Fruit fly (Drosophila melanogaster) whole organism, prepupa: ENCODE measurements around the gene beat-Vb.

ENCODE experiments used
- Blimp-1 ChIP-seq: fragments of 200-800 bp; sonication (Bioruptor generic); optimal IDR thresholded peaks from 3 replicates; lab custom pipeline; 2017; ENCODE audit warnings: missing biosample characterization, missing genetic modification characterization, mild to moderate bottlenecking, moderate library complexity, missing genetic modification reagents
- CG10631 ChIP-seq: fragments of 200-800 bp; sonication (Bioruptor generic); optimal IDR thresholded peaks from 2 replicates; lab custom pipeline; 2016; ENCODE audit warnings: missing biosample characterization, missing genetic modification characterization
- CG10669 ChIP-seq: fragments of 200-800 bp; sonication (Bioruptor generic); optimal IDR thresholded peaks from 3 replicates; lab custom pipeline; 2018; ENCODE audit warnings: missing biosample characterization, mild to moderate bottlenecking, missing genetic modification characterization, moderate library complexity
- CG11294 ChIP-seq: fragments of 200-800 bp; sonication (Bioruptor generic); IDR thresholded peaks from 2 replicates; pipeline ENCODE4 v1.3.6; 2022; ENCODE audit warnings: missing biosample characterization, missing genetic modification characterization
- CG11762 ChIP-seq: fragments of 200-800 bp; sonication (Bioruptor generic); optimal IDR thresholded peaks from 3 replicates; lab custom pipeline; 2016; ENCODE audit warnings: missing biosample characterization, missing genetic modification characterization; ENCODE audit not compliant: insufficient read depth
- CG11902 ChIP-seq: fragments of 200-800 bp; sonication (Bioruptor generic); optimal IDR thresholded peaks from 3 replicates; lab custom pipeline; 2016; ENCODE audit warnings: missing biosample characterization, missing genetic modification characterization
- CG15336 ChIP-seq: fragments of 200-800 bp; sonication (Bioruptor generic); IDR thresholded peaks from 2 replicates; pipeline ENCODE4 v1.3.6; 2022; ENCODE audit warnings: missing biosample characterization, missing genetic modification characterization
- CG1621 ChIP-seq: fragments of 200-800 bp; sonication (Bioruptor generic); optimal IDR thresholded peaks from 3 replicates; lab custom pipeline; 2018; ENCODE audit warnings: missing biosample characterization, mild to moderate bottlenecking, missing genetic modification characterization
- CG16779 ChIP-seq: fragments of 200-800 bp; sonication (Bioruptor generic); optimal IDR thresholded peaks from 3 replicates; lab custom pipeline; 2017; ENCODE audit warnings: missing biosample characterization, mild to moderate bottlenecking, missing genetic modification characterization
- CG3032 ChIP-seq: fragments of 200-800 bp; optimal IDR thresholded peaks from 2 replicates; lab custom pipeline; 2019; ENCODE audit warnings: missing biosample characterization, mild to moderate bottlenecking, missing genetic modification characterization, moderate library complexity
- CG31627 ChIP-seq: fragments of 200-800 bp; sonication (Bioruptor generic); optimal IDR thresholded peaks from 3 replicates; lab custom pipeline; 2016; ENCODE audit warnings: missing biosample characterization, missing genetic modification characterization
- CG4318 ChIP-seq: fragments of 200-800 bp; sonication (Bioruptor generic); optimal IDR thresholded peaks from 3 replicates; lab custom pipeline; 2017; ENCODE audit warnings: missing biosample characterization, mild to moderate bottlenecking, missing genetic modification characterization
- CG6276 ChIP-seq: fragments of 200-800 bp; sonication (Bioruptor generic); optimal IDR thresholded peaks from 2 replicates; lab custom pipeline; 2017; ENCODE audit warnings: missing biosample characterization, mild to moderate bottlenecking, missing genetic modification characterization
- CG6792 ChIP-seq: fragments of 200-800 bp; sonication (Bioruptor generic); optimal IDR thresholded peaks from 3 replicates; lab custom pipeline; 2016; ENCODE audit warnings: missing biosample characterization, missing genetic modification characterization
- CG6808 ChIP-seq: fragments of 200-800 bp; sonication (Bioruptor generic); optimal IDR thresholded peaks from 3 replicates; lab custom pipeline; 2017; ENCODE audit warnings: missing biosample characterization, missing genetic modification characterization, mild to moderate bottlenecking, moderate library complexity, missing genetic modification reagents
- CG6854 ChIP-seq: fragments of 200-800 bp; sonication (Bioruptor generic); optimal IDR thresholded peaks from 2 replicates; lab custom pipeline; 2017; ENCODE audit warnings: missing biosample characterization, mild to moderate bottlenecking, missing genetic modification characterization
- CG7368 ChIP-seq: fragments of 200-800 bp; sonication (Bioruptor generic); optimal IDR thresholded peaks from 3 replicates; lab custom pipeline; 2016; ENCODE audit warnings: missing biosample characterization, missing genetic modification characterization
- CG8319 ChIP-seq: fragments of 200-800 bp; sonication (Bioruptor generic); optimal IDR thresholded peaks from 3 replicates; lab custom pipeline; 2016; ENCODE audit warnings: missing biosample characterization, missing genetic modification characterization
- CG8632 ChIP-seq: fragments of 200-800 bp; sonication (Bioruptor generic); optimal IDR thresholded peaks from 3 replicates; lab custom pipeline; 2016; ENCODE audit warnings: missing biosample characterization, missing genetic modification characterization
- CG9139 ChIP-seq: fragments of 200-800 bp; sonication (Bioruptor generic); optimal IDR thresholded peaks from 3 replicates; lab custom pipeline; 2017; ENCODE audit warnings: missing biosample characterization, mild to moderate bottlenecking, missing genetic modification characterization
- Eip75B ChIP-seq: fragments of 200-800 bp; sonication (Bioruptor generic); optimal IDR thresholded peaks from 3 replicates; lab custom pipeline; 2016; ENCODE audit warnings: missing biosample characterization, missing genetic modification characterization
- Eip78C ChIP-seq: fragments of 200-800 bp; sonication (Bioruptor generic); peaks from one replicate; lab custom pipeline; 2016; ENCODE audit warnings: missing biosample characterization, missing genetic modification characterization
- Ets21C ChIP-seq: fragments of 200-800 bp; sonication (Bioruptor generic); optimal IDR thresholded peaks from 3 replicates; lab custom pipeline; 2016; ENCODE audit warnings: missing biosample characterization, missing genetic modification characterization
- Ets96B ChIP-seq: fragments of 200-800 bp; optimal IDR thresholded peaks from 2 replicates; lab custom pipeline; 2019; ENCODE audit warnings: missing biosample characterization, mild to moderate bottlenecking, missing genetic modification characterization, moderate library complexity
- Gug ChIP-seq: fragments of 200-800 bp; sonication (Bioruptor generic); IDR thresholded peaks from 2 replicates; pipeline ENCODE4 v1.3.6; 2022; ENCODE audit warnings: missing biosample characterization, missing genetic modification characterization
- Hr38 ChIP-seq: sonication (Bioruptor generic); optimal IDR thresholded peaks from 2 replicates; lab custom pipeline; 2016; ENCODE audit warnings: missing biosample characterization, missing genetic modification characterization
- Hr4 ChIP-seq: fragments of 200-800 bp; sonication (Bioruptor generic); optimal IDR thresholded peaks from 3 replicates; lab custom pipeline; 2016; ENCODE audit warnings: missing biosample characterization, missing genetic modification characterization
- Lpt ChIP-seq: fragments of 200-800 bp; sonication (Bioruptor generic); optimal IDR thresholded peaks from 3 replicates; lab custom pipeline; 2016; ENCODE audit warnings: missing biosample characterization, missing genetic modification characterization
- Met ChIP-seq: fragments of 200-800 bp; sonication (Bioruptor generic); optimal IDR thresholded peaks from 3 replicates; lab custom pipeline; 2016; ENCODE audit warnings: missing biosample characterization, missing genetic modification characterization
- Sox102F ChIP-seq: fragments of 200-800 bp; sonication (Bioruptor generic); optimal IDR thresholded peaks from 2 replicates; lab custom pipeline; 2016; ENCODE audit warnings: missing biosample characterization, mild to moderate bottlenecking, missing genetic modification characterization
- Sox14 ChIP-seq: fragments of 200-800 bp; sonication (Bioruptor generic); optimal IDR thresholded peaks from 3 replicates; lab custom pipeline; 2016; ENCODE audit warnings: missing biosample characterization, missing genetic modification characterization
- Sox15 ChIP-seq: fragments of 200-800 bp; sonication (Bioruptor generic); optimal IDR thresholded peaks from 3 replicates; lab custom pipeline; 2016; ENCODE audit warnings: missing biosample characterization, missing genetic modification characterization
- acj6 ChIP-seq: fragments of 200-800 bp; sonication (Bioruptor generic); optimal IDR thresholded peaks from 3 replicates; lab custom pipeline; 2016; ENCODE audit warnings: missing biosample characterization, missing genetic modification characterization
- cyc ChIP-seq: fragments of 200-800 bp; sonication (Bioruptor generic); optimal IDR thresholded peaks from 3 replicates; lab custom pipeline; 2016; ENCODE audit warnings: missing biosample characterization, missing genetic modification characterization
- dac ChIP-seq: fragments of 200-800 bp; sonication (Bioruptor generic); optimal IDR thresholded peaks from 2 replicates; lab custom pipeline; 2017; ENCODE audit warnings: missing biosample characterization, mild to moderate bottlenecking, missing genetic modification characterization
- fd85E ChIP-seq: fragments of 200-800 bp; sonication (Bioruptor generic); optimal IDR thresholded peaks from 3 replicates; lab custom pipeline; 2016; ENCODE audit warnings: missing biosample characterization, missing genetic modification characterization
- fkh ChIP-seq: fragments of 200-800 bp; sonication (Bioruptor generic); optimal IDR thresholded peaks from 3 replicates; lab custom pipeline; 2017; ENCODE audit warnings: missing biosample characterization, mild to moderate bottlenecking, missing genetic modification characterization, moderate library complexity
- net ChIP-seq: fragments of 200-800 bp; sonication (Bioruptor generic); optimal IDR thresholded peaks from 3 replicates; lab custom pipeline; 2016; ENCODE audit warnings: missing biosample characterization, missing genetic modification characterization
- pdm3 ChIP-seq: fragments of 200-800 bp; sonication (Bioruptor generic); optimal IDR thresholded peaks from 3 replicates; lab custom pipeline; 2016; ENCODE audit warnings: missing biosample characterization, missing genetic modification characterization
- salr ChIP-seq, 2 experiments: fragments of 200-800 bp; sonication (Bioruptor generic); optimal IDR thresholded peaks; 3 replicates each; lab custom pipeline; 2016 to 2018; ENCODE audit warnings: missing biosample characterization in 2 of 2, missing genetic modification characterization in 2 of 2, mild to moderate bottlenecking in 1 of 2
- spab ChIP-seq: fragments of 200-800 bp; sonication (Bioruptor generic); optimal IDR thresholded peaks from 2 replicates; lab custom pipeline; 2017; ENCODE audit warnings: missing biosample characterization, mild to moderate bottlenecking, missing genetic modification characterization, missing genetic modification reagents
- svp ChIP-seq: fragments of 200-800 bp; sonication (Bioruptor generic); peaks from one replicate; lab custom pipeline; 2016; ENCODE audit warnings: missing biosample characterization, missing genetic modification characterization
- topi ChIP-seq: fragments of 200-800 bp; sonication (Bioruptor generic); optimal IDR thresholded peaks from 3 replicates; lab custom pipeline; 2016; ENCODE audit warnings: missing biosample characterization, missing genetic modification characterization
- vri ChIP-seq: fragments of 200-800 bp; sonication (Bioruptor generic); optimal IDR thresholded peaks from 3 replicates; lab custom pipeline; 2016; ENCODE audit warnings: missing biosample characterization, mild to moderate bottlenecking, missing genetic modification characterization

The beat-Vb gene

DNA sequence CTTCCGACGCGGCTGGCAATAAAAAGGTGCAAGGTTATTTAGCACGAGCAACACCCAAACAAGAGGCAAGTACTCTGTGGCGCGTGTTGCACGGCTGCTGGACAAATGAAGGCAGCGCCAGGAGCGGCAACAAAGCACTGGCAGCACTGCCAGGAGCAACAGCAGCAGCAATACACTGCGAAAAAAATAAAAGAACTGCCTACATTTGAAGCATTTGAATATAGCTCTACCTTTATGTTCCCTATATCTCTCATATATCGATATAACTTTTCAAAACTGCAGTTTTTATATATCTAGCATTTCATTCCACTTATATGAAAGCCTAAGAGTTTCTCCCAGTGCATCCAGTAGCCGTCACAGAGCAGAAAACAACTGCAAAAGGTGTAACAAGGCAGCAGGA lies 41.5 kb downstream of the beat-Vb start (continued):
- no peak for TF ChIP-seq CG11762 (GFP tag; lab: Kevin White, UChicago)
- TF ChIP-seq CG15336 = no peak
- TF ChIP-seq Gug (GFP tag; lab: Robert Waterston, UW) = no peak
- TF ChIP-seq CG16779 (tag; lab: Kevin White, UChicago) = no peak
- peak; percentile 36 for TF ChIP-seq spab (GFP tag; lab: Kevin White, UChicago)
- peak; percentile 15 for TF ChIP-seq Sox14
- no peak for TF ChIP-seq Sox15
- no peak for TF ChIP-seq vri
- no peak for TF ChIP-seq salr (GFP tag; optimal IDR thresholded peaks at IDR 0.05; lab: Kevin White, UChicago)
- no peak for TF ChIP-seq Blimp-1 (GFP tag; lab: Kevin White, UChicago)
- TF ChIP-seq CG6854 (GFP tag; lab: Kevin White, UChicago) = no peak
- TF ChIP-seq CG4318 = no peak
- peak; percentile 54 for TF ChIP-seq svp (GFP tag; lab: Kevin White, UChicago)
- no peak for TF ChIP-seq CG11902 (GFP tag; lab: Kevin White, UChicago)
- TF ChIP-seq Ets21C (GFP tag; lab: Kevin White, UChicago) = peak; percentile 6
- peak; percentile 24 for TF ChIP-seq Hr4 (GFP tag; lab: Kevin White, UChicago)
- peak; percentile 6 for TF ChIP-seq cyc
- peak; percentile 33 for TF ChIP-seq CG31627 (GFP tag; lab: Kevin White, UChicago)
- TF ChIP-seq Hr38 (GFP tag; lab: Kevin White, UChicago) = no peak
- TF ChIP-seq pdm3 (GFP tag; lab: Kevin White, UChicago) = peak; percentile 1
- TF ChIP-seq CG10669 (GFP tag; lab: Kevin White, UChicago) = no peak
- TF ChIP-seq CG10631 (GFP tag; lab: Kevin White, UChicago) = peak; percentile 25
- no peak for TF ChIP-seq CG11294 (GFP tag; lab: Robert Waterston, UW)
- no peak for TF ChIP-seq CG1621 (tag; lab: Kevin White, UChicago)
- no peak for TF ChIP-seq CG8319 (GFP tag; lab: Kevin White, UChicago)
- TF ChIP-seq Eip75B (GFP tag; lab: Kevin White, UChicago) = peak; percentile 19
- TF ChIP-seq fkh (GFP tag; lab: Kevin White, UChicago) = no peak
- no peak for TF ChIP-seq CG9139 (GFP tag; lab: Kevin White, UChicago)
- no peak for TF ChIP-seq CG6276 (GFP tag; lab: Kevin White, UChicago)
- peak; percentile 10 for TF ChIP-seq acj6 (GFP tag; lab: Kevin White, UChicago)

DNA sequence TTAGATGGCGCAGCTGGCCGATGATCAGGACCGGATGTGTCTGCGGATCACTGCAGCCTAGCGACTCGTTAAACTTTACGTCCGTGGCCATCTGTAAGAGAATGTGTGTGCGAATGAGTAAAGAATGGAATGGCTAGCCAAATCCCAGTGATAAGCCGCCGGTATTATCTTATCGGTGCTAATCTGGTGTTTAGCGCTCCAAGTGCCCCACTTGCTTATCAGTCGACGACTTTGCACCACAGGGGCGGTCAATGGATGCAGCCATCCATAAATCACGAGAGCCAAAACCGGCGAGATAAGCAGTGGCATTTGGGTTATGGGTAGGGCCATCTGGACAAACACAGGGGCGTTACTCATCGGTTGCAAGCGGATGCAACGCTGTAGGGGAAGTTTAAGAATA lies 44.4 kb downstream of the beat-Vb start:
- TF ChIP-seq spab (GFP tag; lab: Kevin White, UChicago) (no peak), CG7368 (GFP tag; lab: Kevin White, UChicago) (no peak), vri (peak; percentile 31), svp (GFP tag; lab: Kevin White, UChicago) (peak; percentile 98), Eip78C (GFP tag; lab: Kevin White, UChicago) (peak; percentile 46)

- no peak for TF ChIP-seq Blimp-1 (GFP tag; lab: Kevin White, UChicago)
- TF ChIP-seq Ets96B (tag; lab: Kevin White, UChicago) = no peak
- TF ChIP-seq CG6808 (GFP tag; lab: Kevin White, UChicago) = no peak
- peak; percentile 42 for TF ChIP-seq Met (GFP tag; lab: Kevin White, UChicago)
- TF ChIP-seq Sox102F (GFP tag; lab: Kevin White, UChicago) = no peak
- TF ChIP-seq CG6276 (GFP tag; lab: Kevin White, UChicago) = no peak
- peak; percentile 0 for TF ChIP-seq CG6792 (GFP tag; lab: Kevin White, UChicago)
- no peak for TF ChIP-seq Gug (GFP tag; lab: Robert Waterston, UW)
- peak; percentile 44 for TF ChIP-seq CG10631 (GFP tag; lab: Kevin White, UChicago)
- TF ChIP-seq CG8632 (GFP tag; lab: Kevin White, UChicago) = no peak
- no peak for TF ChIP-seq dac
- peak; percentile 44 for TF ChIP-seq Eip75B (GFP tag; lab: Kevin White, UChicago)
- TF ChIP-seq Eip78C (GFP tag; lab: Kevin White, UChicago) = peak; percentile 49
- peak; percentile 32 for TF ChIP-seq Hr4 (GFP tag; lab: Kevin White, UChicago)
- no peak for TF ChIP-seq CG9139 (GFP tag; lab: Kevin White, UChicago)
- no peak for TF ChIP-seq Hr38 (GFP tag; lab: Kevin White, UChicago)
- TF ChIP-seq salr (GFP tag; optimal IDR thresholded peaks at IDR 0.05; lab: Kevin White, UChicago) = no peak
- TF ChIP-seq CG7368 (GFP tag; lab: Kevin White, UChicago) = no peak
- no peak for TF ChIP-seq Lpt (GFP tag; lab: Kevin White, UChicago)
- no peak for TF ChIP-seq fd85E (GFP tag; lab: Kevin White, UChicago)
- no peak for TF ChIP-seq fkh (GFP tag; lab: Kevin White, UChicago)
- no peak for TF ChIP-seq CG6854 (GFP tag; lab: Kevin White, UChicago)
- no peak for TF ChIP-seq CG3032 (tag; lab: Kevin White, UChicago)
- TF ChIP-seq spab (GFP tag; lab: Kevin White, UChicago) = no peak
- no peak for TF ChIP-seq net (GFP tag; lab: Kevin White, UChicago)
- TF ChIP-seq Sox15 = no peak
- TF ChIP-seq topi (GFP tag; lab: Kevin White, UChicago) = peak; percentile 37
- TF ChIP-seq CG4318 = no peak
Observed at dm6 chr3R:12960929-12961855, 45.3 kb downstream of the beat-Vb start, which contains the start of gene Spc25. Spc25 (plus strand) TSS chr3R:12961745.
